Worm (Caenorhabditis elegans) whole organism, L4 larva: ENCODE measurements around the gene F16G10.1.

Source experiments
- F26F4.8 ChIP-seq: fragments of 200-800 bp; sonication (Bioruptor generic); conservative IDR thresholded peaks from 2 replicates; pipeline ENCODE4 v1.3.6; 2022; ENCODE audit warnings: missing genetic modification characterization, missing compliant biosample characterization
- F49E8.2 ChIP-seq: sonication (generic microtip); optimal IDR thresholded peaks from 2 replicates; lab custom pipeline; 2016; ENCODE audit warnings: missing compliant biosample characterization, mild to moderate bottlenecking, missing genetic modification characterization, borderline replicate concordance
- ama-1 ChIP-seq: fragments of 150-350 bp; optimal IDR thresholded peaks from 2 replicates; lab custom pipeline; 2014; ENCODE audit warnings: inconsistent platforms, mixed read lengths
- cey-2 ChIP-seq: sonication (generic microtip); optimal IDR thresholded peaks from 3 replicates; lab custom pipeline; 2017; ENCODE audit warnings: missing genetic modification characterization, mild to moderate bottlenecking, missing compliant biosample characterization, antibody characterized with exemption, borderline replicate concordance; ENCODE audit not compliant: insufficient read depth
- lin-38 ChIP-seq: fragments of 200-800 bp; sonication (Bioruptor generic); IDR thresholded peaks from 2 replicates; pipeline ENCODE4 v1.3.6; 2022; ENCODE audit warnings: missing genetic modification reagents, missing genetic modification characterization, missing compliant biosample characterization

- TF ChIP-seq ama-1 (lab: Kevin White, UChicago) = no peak
- no peak for TF ChIP-seq F26F4.8 (GFP tag; lab: Robert Waterston, UW)
- TF ChIP-seq cey-2 (tag; lab: Kevin White, UChicago) = no peak
- TF ChIP-seq lin-38 = no peak
- TF ChIP-seq F49E8.2 (tag; lab: Kevin White, UChicago) = no peak
These were observed 41.1 kb downstream of the F16G10.1 start for ce11 chrII:2445164-2445563.
